Fruit fly (Drosophila melanogaster) whole organism, prepupa: ENCODE results near the gene mRpS30.

Source experiments
- CG10631 ChIP-seq: fragments of 200-800 bp; sonication (Bioruptor generic); optimal IDR thresholded peaks from 2 replicates; lab custom pipeline; 2016; ENCODE audit warnings: missing biosample characterization, missing genetic modification characterization
- CG10669 ChIP-seq: fragments of 200-800 bp; sonication (Bioruptor generic); optimal IDR thresholded peaks from 3 replicates; lab custom pipeline; 2018; ENCODE audit warnings: missing biosample characterization, mild to moderate bottlenecking, missing genetic modification characterization, moderate library complexity
- CG11762 ChIP-seq: fragments of 200-800 bp; sonication (Bioruptor generic); optimal IDR thresholded peaks from 3 replicates; lab custom pipeline; 2016; ENCODE audit warnings: missing biosample characterization, missing genetic modification characterization; ENCODE audit not compliant: insufficient read depth
- CG11902 ChIP-seq: fragments of 200-800 bp; sonication (Bioruptor generic); optimal IDR thresholded peaks from 3 replicates; lab custom pipeline; 2016; ENCODE audit warnings: missing biosample characterization, missing genetic modification characterization
- CG15336 ChIP-seq: fragments of 200-800 bp; sonication (Bioruptor generic); IDR thresholded peaks from 2 replicates; pipeline ENCODE4 v1.3.6; 2022; ENCODE audit warnings: missing biosample characterization, missing genetic modification characterization
- CG1621 ChIP-seq: fragments of 200-800 bp; sonication (Bioruptor generic); optimal IDR thresholded peaks from 3 replicates; lab custom pipeline; 2018; ENCODE audit warnings: missing biosample characterization, mild to moderate bottlenecking, missing genetic modification characterization
- CG16779 ChIP-seq: fragments of 200-800 bp; sonication (Bioruptor generic); optimal IDR thresholded peaks from 3 replicates; lab custom pipeline; 2017; ENCODE audit warnings: missing biosample characterization, mild to moderate bottlenecking, missing genetic modification characterization
- CG3032 ChIP-seq: fragments of 200-800 bp; optimal IDR thresholded peaks from 2 replicates; lab custom pipeline; 2019; ENCODE audit warnings: missing biosample characterization, mild to moderate bottlenecking, missing genetic modification characterization, moderate library complexity
- CG31627 ChIP-seq: fragments of 200-800 bp; sonication (Bioruptor generic); optimal IDR thresholded peaks from 3 replicates; lab custom pipeline; 2016; ENCODE audit warnings: missing biosample characterization, missing genetic modification characterization
- CG32006 ChIP-seq: fragments of 200-800 bp; sonication (Bioruptor generic); optimal IDR thresholded peaks from 3 replicates; lab custom pipeline; 2017; ENCODE audit warnings: missing biosample characterization, mild to moderate bottlenecking, missing genetic modification characterization
- CG3919 ChIP-seq: fragments of 200-800 bp; sonication (Bioruptor generic); optimal IDR thresholded peaks from 3 replicates; lab custom pipeline; 2016; ENCODE audit warnings: missing biosample characterization, missing genetic modification characterization
- CG4318 ChIP-seq: fragments of 200-800 bp; sonication (Bioruptor generic); optimal IDR thresholded peaks from 3 replicates; lab custom pipeline; 2017; ENCODE audit warnings: missing biosample characterization, mild to moderate bottlenecking, missing genetic modification characterization
- CG6163 ChIP-seq: fragments of 200-800 bp; sonication (Bioruptor generic); IDR thresholded peaks from 3 replicates; pipeline ENCODE4 v1.3.6; 2022; ENCODE audit warnings: missing biosample characterization, missing genetic modification characterization
- CG6276 ChIP-seq: fragments of 200-800 bp; sonication (Bioruptor generic); optimal IDR thresholded peaks from 2 replicates; lab custom pipeline; 2017; ENCODE audit warnings: missing biosample characterization, mild to moderate bottlenecking, missing genetic modification characterization
- CG6792 ChIP-seq: fragments of 200-800 bp; sonication (Bioruptor generic); optimal IDR thresholded peaks from 3 replicates; lab custom pipeline; 2016; ENCODE audit warnings: missing biosample characterization, missing genetic modification characterization
- CG6808 ChIP-seq: fragments of 200-800 bp; sonication (Bioruptor generic); optimal IDR thresholded peaks from 3 replicates; lab custom pipeline; 2017; ENCODE audit warnings: missing biosample characterization, missing genetic modification characterization, mild to moderate bottlenecking, moderate library complexity, missing genetic modification reagents
- CG6854 ChIP-seq: fragments of 200-800 bp; sonication (Bioruptor generic); optimal IDR thresholded peaks from 2 replicates; lab custom pipeline; 2017; ENCODE audit warnings: missing biosample characterization, mild to moderate bottlenecking, missing genetic modification characterization
- CG7368 ChIP-seq: fragments of 200-800 bp; sonication (Bioruptor generic); optimal IDR thresholded peaks from 3 replicates; lab custom pipeline; 2016; ENCODE audit warnings: missing biosample characterization, missing genetic modification characterization
- CG8119 ChIP-seq: fragments of 200-800 bp; sonication (Bioruptor generic); IDR thresholded peaks from 3 replicates; pipeline ENCODE4 v1.3.6; 2022; ENCODE audit warnings: missing biosample characterization, missing genetic modification characterization
- CG8319 ChIP-seq: fragments of 200-800 bp; sonication (Bioruptor generic); optimal IDR thresholded peaks from 3 replicates; lab custom pipeline; 2016; ENCODE audit warnings: missing biosample characterization, missing genetic modification characterization
- CG9139 ChIP-seq: fragments of 200-800 bp; sonication (Bioruptor generic); optimal IDR thresholded peaks from 3 replicates; lab custom pipeline; 2017; ENCODE audit warnings: missing biosample characterization, mild to moderate bottlenecking, missing genetic modification characterization
- Eip93F ChIP-seq: fragments of 200-800 bp; sonication (Bioruptor generic); optimal IDR thresholded peaks from 2 replicates; lab custom pipeline; 2016; ENCODE audit warnings: missing biosample characterization, mild to moderate bottlenecking, missing genetic modification characterization
- Ets21C ChIP-seq: fragments of 200-800 bp; sonication (Bioruptor generic); optimal IDR thresholded peaks from 3 replicates; lab custom pipeline; 2016; ENCODE audit warnings: missing biosample characterization, missing genetic modification characterization
- Gug ChIP-seq: fragments of 200-800 bp; sonication (Bioruptor generic); IDR thresholded peaks from 2 replicates; pipeline ENCODE4 v1.3.6; 2022; ENCODE audit warnings: missing biosample characterization, missing genetic modification characterization
- Hr38 ChIP-seq: sonication (Bioruptor generic); optimal IDR thresholded peaks from 2 replicates; lab custom pipeline; 2016; ENCODE audit warnings: missing biosample characterization, missing genetic modification characterization
- Hr4 ChIP-seq: fragments of 200-800 bp; sonication (Bioruptor generic); optimal IDR thresholded peaks from 3 replicates; lab custom pipeline; 2016; ENCODE audit warnings: missing biosample characterization, missing genetic modification characterization
- Lpt ChIP-seq: fragments of 200-800 bp; sonication (Bioruptor generic); optimal IDR thresholded peaks from 3 replicates; lab custom pipeline; 2016; ENCODE audit warnings: missing biosample characterization, missing genetic modification characterization
- Met ChIP-seq: fragments of 200-800 bp; sonication (Bioruptor generic); optimal IDR thresholded peaks from 3 replicates; lab custom pipeline; 2016; ENCODE audit warnings: missing biosample characterization, missing genetic modification characterization
- Sox102F ChIP-seq: fragments of 200-800 bp; sonication (Bioruptor generic); optimal IDR thresholded peaks from 2 replicates; lab custom pipeline; 2016; ENCODE audit warnings: missing biosample characterization, mild to moderate bottlenecking, missing genetic modification characterization
- acj6 ChIP-seq: fragments of 200-800 bp; sonication (Bioruptor generic); optimal IDR thresholded peaks from 3 replicates; lab custom pipeline; 2016; ENCODE audit warnings: missing biosample characterization, missing genetic modification characterization
- cyc ChIP-seq: fragments of 200-800 bp; sonication (Bioruptor generic); optimal IDR thresholded peaks from 3 replicates; lab custom pipeline; 2016; ENCODE audit warnings: missing biosample characterization, missing genetic modification characterization
- dsx ChIP-seq: fragments of 200-800 bp; optimal IDR thresholded peaks from 3 replicates; lab custom pipeline; 2019; ENCODE audit warnings: missing biosample characterization, mild to moderate bottlenecking, missing genetic modification characterization, moderate library complexity; ENCODE audit not compliant: poor library complexity, severe bottlenecking
- eg ChIP-seq: fragments of 200-800 bp; sonication (Bioruptor generic); IDR thresholded peaks from 3 replicates; pipeline ENCODE4 v1.3.6; 2022; ENCODE audit warnings: missing biosample characterization, missing genetic modification characterization
- esn ChIP-seq: fragments of 200-800 bp; sonication (Bioruptor generic); optimal IDR thresholded peaks from 2 replicates; lab custom pipeline; 2016; ENCODE audit warnings: missing biosample characterization, mild to moderate bottlenecking, missing genetic modification characterization, moderate library complexity
- fkh ChIP-seq: fragments of 200-800 bp; sonication (Bioruptor generic); optimal IDR thresholded peaks from 3 replicates; lab custom pipeline; 2017; ENCODE audit warnings: missing biosample characterization, mild to moderate bottlenecking, missing genetic modification characterization, moderate library complexity
- net ChIP-seq: fragments of 200-800 bp; sonication (Bioruptor generic); optimal IDR thresholded peaks from 3 replicates; lab custom pipeline; 2016; ENCODE audit warnings: missing biosample characterization, missing genetic modification characterization
- pdm3 ChIP-seq: fragments of 200-800 bp; sonication (Bioruptor generic); optimal IDR thresholded peaks from 3 replicates; lab custom pipeline; 2016; ENCODE audit warnings: missing biosample characterization, missing genetic modification characterization
- salr ChIP-seq, 2 experiments: fragments of 200-800 bp; sonication (Bioruptor generic); optimal IDR thresholded peaks; 3 replicates each; lab custom pipeline; 2016 to 2018; ENCODE audit warnings: missing biosample characterization in 2 of 2, missing genetic modification characterization in 2 of 2, mild to moderate bottlenecking in 1 of 2
- spab ChIP-seq: fragments of 200-800 bp; sonication (Bioruptor generic); optimal IDR thresholded peaks from 2 replicates; lab custom pipeline; 2017; ENCODE audit warnings: missing biosample characterization, mild to moderate bottlenecking, missing genetic modification characterization, missing genetic modification reagents
- ss ChIP-seq, 2 experiments: fragments of 200-800 bp; sonication (Bioruptor generic); optimal IDR thresholded peaks; 2 replicates in 1 of 2; 3 replicates in 1 of 2; lab custom pipeline; 2017 to 2018; ENCODE audit warnings: mild to moderate bottlenecking in 2 of 2, missing biosample characterization in 2 of 2, missing genetic modification characterization in 2 of 2, moderate library complexity in 1 of 2
- svp ChIP-seq: fragments of 200-800 bp; sonication (Bioruptor generic); peaks from one replicate; lab custom pipeline; 2016; ENCODE audit warnings: missing biosample characterization, missing genetic modification characterization
- topi ChIP-seq: fragments of 200-800 bp; sonication (Bioruptor generic); optimal IDR thresholded peaks from 3 replicates; lab custom pipeline; 2016; ENCODE audit warnings: missing biosample characterization, missing genetic modification characterization

mRpS30 gene

dm6 chrX:15811666-15812614 lies 26.1 kb downstream of the mRpS30 start (continued):
- TF ChIP-seq CG3919 (no peak), CG16779 (tag; lab: Kevin White, UChicago) (peak; percentile 12), svp (GFP tag; lab: Kevin White, UChicago) (peak; percentile 44), Hr38 (GFP tag; lab: Kevin White, UChicago) (no peak), CG3032 (no peak), Lpt (GFP tag; lab: Kevin White, UChicago) (peak; percentile 56), Hr4 (GFP tag; lab: Kevin White, UChicago) (no peak), CG10631 (GFP tag; lab: Kevin White, UChicago) (no peak), CG10669 (GFP tag; lab: Kevin White, UChicago) (no peak), eg (GFP tag; lab: Robert Waterston, UW) (peak; percentile 48)
- TF ChIP-seq, all 60 proteins: peak for 20

- TF ChIP-seq CG32006 (GFP tag; lab: Kevin White, UChicago), result no peak
- TF ChIP-seq salr (GFP tag; optimal IDR thresholded peaks at IDR 0.05; lab: Kevin White, UChicago), result peak in 1 of 2 experiments; percentile 10
- no peak for TF ChIP-seq CG6792 (GFP tag; lab: Kevin White, UChicago)
These were observed 26.8 kb downstream of the mRpS30 start for dm6 chrX:15812615-15812995.

dm6 chrX:15813224-15813623 lies 27.4 kb downstream of the mRpS30 start:
- TF ChIP-seq Ets21C (GFP tag; lab: Kevin White, UChicago) (no peak), Sox102F (GFP tag; lab: Kevin White, UChicago) (peak; percentile 8), dsx (peak; percentile 3), CG6792 (GFP tag; lab: Kevin White, UChicago) (no peak), net (GFP tag; lab: Kevin White, UChicago) (no peak), CG8319 (GFP tag; lab: Kevin White, UChicago) (no peak), CG31627 (no peak), Met (GFP tag; lab: Kevin White, UChicago) (no peak), svp (GFP tag; lab: Kevin White, UChicago) (no peak), Gug (GFP tag; lab: Robert Waterston, UW) (no peak), CG6808 (GFP tag; lab: Kevin White, UChicago) (no peak), fkh (GFP tag; lab: Kevin White, UChicago) (peak; percentile 16), CG7368 (GFP tag; lab: Kevin White, UChicago) (no peak), CG11762 (GFP tag; lab: Kevin White, UChicago) (no peak), CG4318 (GFP tag; lab: Kevin White, UChicago) (no peak), cyc (GFP tag; lab: Kevin White, UChicago) (no peak), spab (no peak), CG9139 (no peak), CG6854 (peak; percentile 25), pdm3 (GFP tag; lab: Kevin White, UChicago) (no peak), CG10631 (GFP tag; lab: Kevin White, UChicago) (no peak), CG1621 (peak; percentile 61)

- TF ChIP-seq Eip93F (GFP tag; lab: Kevin White, UChicago) (no peak), CG6276 (no peak), esn (no peak), salr (GFP tag; optimal IDR thresholded peaks at IDR 0.05; lab: Kevin White, UChicago) (no peak), CG6163 (GFP tag; lab: Robert Waterston, UW) (no peak), CG4318 (GFP tag; lab: Kevin White, UChicago) (no peak), CG32006 (GFP tag; lab: Kevin White, UChicago) (no peak), CG15336 (GFP tag; lab: Robert Waterston, UW) (no peak), CG7368 (GFP tag; lab: Kevin White, UChicago) (no peak), spab (no peak), topi (GFP tag; lab: Kevin White, UChicago) (no peak), CG11902 (GFP tag; lab: Kevin White, UChicago) (no peak), pdm3 (GFP tag; lab: Kevin White, UChicago) (no peak), acj6 (GFP tag; lab: Kevin White, UChicago) (no peak), Ets21C (GFP tag; lab: Kevin White, UChicago) (no peak), Gug (GFP tag; lab: Robert Waterston, UW) (no peak), ss (GFP tag; optimal IDR thresholded peaks at IDR 0.05; lab: Kevin White, UChicago) (no peak), CG3919 (no peak), CG8119 (GFP tag; lab: Robert Waterston, UW) (no peak), CG6854 (no peak)
These were observed 28.6 kb downstream of the mRpS30 start for dm6 chrX:15814485-15814884.
